Worm (Caenorhabditis elegans): Measurements from ENCODE around the gene mars-1.
A peak's percentile ranks its signal among the peaks of the same experiment; 100 is the strongest.

The mars-1 gene

DNA sequence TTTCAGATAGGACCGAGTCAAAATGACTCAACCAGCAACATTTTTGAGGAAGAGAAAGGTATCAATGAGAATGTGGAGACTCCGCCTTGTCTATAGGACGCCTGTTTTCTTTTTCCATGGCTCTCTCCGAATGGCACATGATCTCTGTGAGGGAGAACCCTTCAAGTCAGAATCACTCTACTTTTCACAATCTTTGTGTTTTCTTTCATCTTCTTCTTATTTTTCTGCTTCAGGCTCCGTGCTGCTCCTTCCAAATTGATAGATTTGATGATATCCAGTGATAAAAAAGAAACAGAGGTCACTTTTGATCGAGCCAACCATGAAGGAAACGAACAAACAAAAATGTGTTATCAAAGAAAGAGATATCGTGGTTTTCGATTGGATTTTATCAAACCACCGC lies 13.7 kb upstream of the mars-1 start, which contains the start of gene ZK809.8 (continued):
- no peak for TF ChIP-seq lin-13 (GFP tag; optimal IDR thresholded peaks at IDR 0.05)

DNA sequence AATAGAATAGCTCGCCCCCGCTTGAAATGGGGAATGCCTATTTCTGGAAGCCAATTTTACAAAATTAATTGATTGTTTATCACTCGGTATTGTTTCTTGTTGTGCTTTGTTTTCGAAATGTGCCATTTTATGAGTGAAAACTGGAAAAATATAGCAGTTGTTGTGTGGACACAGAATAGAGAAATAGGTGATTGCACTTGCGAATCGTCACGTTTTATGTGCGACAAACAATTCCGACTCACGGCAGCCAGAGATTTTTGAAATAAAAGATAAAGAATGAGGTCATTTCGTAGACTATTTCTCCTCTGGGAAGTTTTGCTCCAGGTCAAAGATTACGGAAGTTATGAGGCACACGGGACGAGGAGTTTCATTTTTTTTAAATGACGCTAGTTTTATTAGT lies 11.6 kb upstream of the mars-1 start:
- TF ChIP-seq F13H6.1 (tag; optimal IDR thresholded peaks at IDR 0.05) (peak; percentile 19), sma-9 (GFP tag; optimal IDR thresholded peaks at IDR 0.05) (peak; percentile 30), sma-9 (tag; optimal IDR thresholded peaks at IDR 0.05) (no peak), nhr-129 (tag; optimal IDR thresholded peaks at IDR 0.05) (peak; percentile 40), nhr-6 (tag; optimal IDR thresholded peaks at IDR 0.05) (peak; percentile 7), nhr-12 (tag; optimal IDR thresholded peaks at IDR 0.05) (no peak), mdl-1 (tag; optimal IDR thresholded peaks at IDR 0.05) (no peak), peb-1 (tag; optimal IDR thresholded peaks at IDR 0.05) (no peak)

DNA sequence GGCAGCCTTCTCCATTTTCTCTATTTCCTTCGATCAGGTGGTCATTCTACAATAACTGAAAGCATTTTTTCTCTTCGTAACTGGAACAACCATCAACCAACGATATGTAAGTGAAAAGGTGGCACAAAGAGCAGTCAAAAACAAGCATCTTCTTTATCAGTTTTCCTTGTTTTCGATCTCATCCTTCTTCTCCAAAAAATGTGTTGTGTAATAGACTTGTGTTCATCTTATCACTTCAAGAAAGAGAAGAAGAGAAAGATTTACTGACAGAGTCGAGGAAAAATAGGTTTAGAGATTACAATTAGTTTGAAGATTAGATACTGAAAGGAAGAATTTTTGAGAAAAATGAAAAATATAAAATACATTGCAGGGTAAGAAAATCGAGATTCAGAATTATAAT lies 10.1 kb upstream of the mars-1 start:
- peak; percentile 45 for TF ChIP-seq nhr-129 (tag; optimal IDR thresholded peaks at IDR 0.05)
- no peak for TF ChIP-seq sma-3 (GFP tag; optimal IDR thresholded peaks at IDR 0.05)
- peak; percentile 26 for TF ChIP-seq F13H6.1 (tag; optimal IDR thresholded peaks at IDR 0.05)
- TF ChIP-seq sma-9 (GFP tag; optimal IDR thresholded peaks at IDR 0.05), result peak; percentile 34
- no peak for TF ChIP-seq sma-9 (tag; optimal IDR thresholded peaks at IDR 0.05)
- TF ChIP-seq lsy-2 (tag; optimal IDR thresholded peaks at IDR 0.05), result peak in 1 of 2 experiments; percentile 7

DNA sequence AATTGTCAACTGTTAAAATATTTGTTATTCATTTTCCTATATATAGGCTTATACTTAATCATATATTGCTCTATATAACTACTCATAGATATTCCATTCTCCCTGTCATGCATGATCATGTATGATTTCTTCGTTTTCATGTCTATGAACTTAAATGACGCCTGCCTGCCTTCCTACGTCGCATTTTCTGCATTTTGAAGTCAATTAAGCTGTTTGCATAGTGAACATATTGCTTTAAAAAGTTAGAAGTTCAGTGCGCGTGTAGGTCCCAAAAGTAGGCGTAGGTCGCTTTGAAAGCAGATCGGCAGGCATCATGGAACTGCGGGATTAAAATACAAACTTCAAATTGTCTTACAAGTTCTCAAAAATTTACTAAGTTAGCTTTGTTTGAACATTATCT lies 9.4 kb upstream of the mars-1 start:
- TF ChIP-seq elt-1 (tag; optimal IDR thresholded peaks at IDR 0.05) (no peak), C34F6.9 (tag; optimal IDR thresholded peaks at IDR 0.05) (no peak), gmeb-1 (tag; optimal IDR thresholded peaks at IDR 0.05) (no peak)

DNA sequence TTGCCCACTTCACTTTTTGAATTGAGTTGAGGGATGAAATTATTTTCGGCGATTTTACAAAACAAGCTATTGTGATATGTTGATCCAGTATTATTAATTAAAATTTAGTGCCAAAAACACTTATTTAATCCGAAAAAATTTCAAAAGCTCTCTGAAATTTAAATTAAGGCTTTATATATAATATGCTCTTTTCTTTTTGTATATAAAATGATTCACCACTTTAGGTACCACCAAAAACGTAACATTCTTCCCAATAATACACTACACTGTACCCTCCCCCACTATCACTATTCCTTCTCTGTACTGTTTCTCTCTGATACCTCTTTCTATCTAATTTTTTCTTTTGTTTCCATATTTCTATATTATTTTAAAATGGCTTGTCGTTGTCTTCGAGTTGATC lies 8.5 kb upstream of the mars-1 start, which contains the start of gene prx-2:
Gene prx-2, plus strand, starts transcription at position 301 of the 400 bp plus-strand sequence.
- TF ChIP-seq fos-1 (tag; optimal IDR thresholded peaks at IDR 0.05) (no peak), gmeb-1 (tag; optimal IDR thresholded peaks at IDR 0.05) (no peak), ztf-4 (tag; optimal IDR thresholded peaks at IDR 0.05) (no peak), Y55F3AM.14 (GFP tag; optimal IDR thresholded peaks at IDR 0.05) (no peak), blmp-1 (tag; optimal IDR thresholded peaks at IDR 0.05; ENCODE audit: insufficient read depth) (no peak), elt-1 (tag; optimal IDR thresholded peaks at IDR 0.05) (no peak)

DNA sequence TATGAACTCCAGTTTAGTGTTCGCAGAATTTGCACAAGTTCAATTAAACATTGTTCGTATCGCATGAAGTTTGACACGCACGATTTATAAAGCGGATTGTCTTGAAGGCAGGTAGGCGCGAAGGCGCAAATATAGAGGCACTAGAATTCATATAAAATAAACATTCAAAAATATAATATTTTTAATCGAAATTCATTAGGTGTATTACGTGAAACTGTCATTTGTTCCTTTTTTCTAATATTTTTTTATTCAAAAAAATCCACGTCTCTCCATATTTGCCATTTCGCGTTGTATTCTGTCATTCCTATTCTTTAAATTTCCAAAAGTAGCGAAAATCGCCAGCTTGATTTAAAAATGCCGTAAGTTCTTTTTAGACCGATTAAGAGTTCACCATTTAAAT lies 6.5 kb upstream of the mars-1 start, which contains the start of gene ZK809.1:
Gene ZK809.1, plus strand, starts transcription at position 301 of the 400 bp plus-strand sequence.
- TF ChIP-seq nhr-10 (tag; optimal IDR thresholded peaks at IDR 0.05) (no peak), fos-1 (tag; optimal IDR thresholded peaks at IDR 0.05) (no peak), ztf-11 (tag; optimal IDR thresholded peaks at IDR 0.05) (no peak), aly-2 (tag; optimal IDR thresholded peaks at IDR 0.05) (no peak)

DNA sequence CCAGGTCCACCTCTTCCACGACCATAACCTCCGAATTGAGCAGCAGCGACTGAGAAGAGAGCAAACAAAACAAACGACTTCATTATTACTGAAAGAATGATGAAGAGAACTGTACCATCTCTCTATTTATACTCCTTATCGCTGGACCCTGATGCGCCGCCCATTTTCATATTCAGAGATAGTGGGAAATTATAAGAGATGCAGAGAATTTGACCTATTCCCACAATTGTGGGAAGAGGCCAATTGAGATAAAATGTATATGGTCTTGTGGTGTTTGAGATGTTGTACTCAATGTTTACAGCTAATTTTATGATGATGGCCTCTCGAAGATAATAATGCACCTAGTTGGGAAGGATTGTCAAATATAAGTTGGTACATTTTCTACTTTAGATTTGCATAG lies 5.6 kb upstream of the mars-1 start, which contains the start of gene ttr-50:
Gene ttr-50, minus strand, starts transcription at position 101 of the 400 bp plus-strand sequence.
- TF ChIP-seq unc-55 (GFP tag; optimal IDR thresholded peaks at IDR 0.05), result no peak
- no peak for TF ChIP-seq mbf-1 (tag; optimal IDR thresholded peaks at IDR 0.05)
- TF ChIP-seq R02D3.7 (tag; optimal IDR thresholded peaks at IDR 0.05), result no peak
- TF ChIP-seq nhr-10 (tag; optimal IDR thresholded peaks at IDR 0.05), result no peak
- TF ChIP-seq sem-4 (tag; optimal IDR thresholded peaks at IDR 0.05), result no peak
- no peak for TF ChIP-seq fos-1 (tag; optimal IDR thresholded peaks at IDR 0.05)
- no peak for TF ChIP-seq nhr-25 (tag; optimal IDR thresholded peaks at IDR 0.05)
- no peak for TF ChIP-seq snpc-4 (tag; optimal IDR thresholded peaks at IDR 0.05)
- TF ChIP-seq lsy-2 (tag; optimal IDR thresholded peaks at IDR 0.05), result no peak
- no peak for TF ChIP-seq nhr-237 (tag; optimal IDR thresholded peaks at IDR 0.05)
- TF ChIP-seq ceh-16 (tag; optimal IDR thresholded peaks at IDR 0.05), result no peak
- TF ChIP-seq ztf-4 (tag; optimal IDR thresholded peaks at IDR 0.05), result no peak
- TF ChIP-seq ztf-1 (GFP tag; conservative IDR thresholded peaks at IDR 0.05), result no peak
- TF ChIP-seq lin-11 (tag; optimal IDR thresholded peaks at IDR 0.05), result no peak
- TF ChIP-seq ztf-11 (tag; optimal IDR thresholded peaks at IDR 0.05), result no peak
- no peak for TF ChIP-seq aly-2 (tag; optimal IDR thresholded peaks at IDR 0.05)
- TF ChIP-seq sma-9 (GFP tag; optimal IDR thresholded peaks at IDR 0.05), result no peak
- TF ChIP-seq sma-9 (tag; optimal IDR thresholded peaks at IDR 0.05), result no peak
- TF ChIP-seq sma-3 (GFP tag; optimal IDR thresholded peaks at IDR 0.05), result no peak

Data from whole organism, L2 larva.